Worm (Caenorhabditis elegans): ENCODE results near the gene C31E10.11.

C31E10.11 gene

DNA sequence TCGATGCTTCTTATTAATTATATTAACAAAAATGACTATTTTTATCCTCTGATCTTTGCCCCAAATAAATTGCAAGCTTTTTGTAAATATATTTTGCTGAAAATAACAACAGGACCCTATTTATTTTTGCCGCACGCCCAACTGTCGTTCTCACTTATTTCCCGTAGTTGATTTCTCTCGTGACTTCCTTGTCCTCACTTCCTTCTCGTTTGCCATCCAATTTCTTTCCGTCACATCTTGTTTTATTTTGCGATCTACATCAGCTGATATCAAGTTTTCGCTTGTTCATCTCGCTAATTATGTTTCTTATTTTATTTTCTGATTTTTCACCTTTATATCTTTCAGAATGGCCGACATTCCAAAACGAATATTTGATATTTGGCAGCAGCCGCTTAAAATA, 15.3 kb downstream of the C31E10.11 start, which contains the start of gene F48F7.5:
Gene F48F7.5, plus strand, starts transcription at position 340 of the 400 bp plus-strand sequence.
- no peak for TF ChIP-seq ama-1 (optimal IDR thresholded peaks at IDR 0.05)
- TF ChIP-seq ceh-13 (GFP tag; optimal IDR thresholded peaks at IDR 0.05) = no peak
- TF ChIP-seq aly-1 (tag; optimal IDR thresholded peaks at IDR 0.05) = no peak
- TF ChIP-seq scrt-1 (GFP tag; IDR thresholded peaks at IDR 0.05) = no peak
- TF ChIP-seq B0310.2 (tag; optimal IDR thresholded peaks at IDR 0.05) = no peak
- TF ChIP-seq F13C5.2 (tag; optimal IDR thresholded peaks at IDR 0.05) = no peak
- TF ChIP-seq hmbx-1 (tag; optimal IDR thresholded peaks at IDR 0.05) = no peak
- no peak for TF ChIP-seq ets-7 (tag; optimal IDR thresholded peaks at IDR 0.05)
- TF ChIP-seq tbx-11 (GFP tag; IDR thresholded peaks at IDR 0.05) = no peak
- no peak for TF ChIP-seq tra-4 (tag; optimal IDR thresholded peaks at IDR 0.05)
- no peak for TF ChIP-seq hnd-1 (tag; optimal IDR thresholded peaks at IDR 0.05)
- no peak for TF ChIP-seq ceh-36 (tag; optimal IDR thresholded peaks at IDR 0.05)
- TF ChIP-seq hmg-4 (GFP tag; optimal IDR thresholded peaks at IDR 0.05) = no peak
- TF ChIP-seq tbx-37 (GFP tag; conservative IDR thresholded peaks at IDR 0.05) = no peak
- TF ChIP-seq pes-1 (GFP tag; IDR thresholded peaks at IDR 0.05) = no peak
- TF ChIP-seq sea-1 (GFP tag; conservative IDR thresholded peaks at IDR 0.05) = no peak
- TF ChIP-seq flt-1 (GFP tag; IDR thresholded peaks at IDR 0.05) = no peak

DNA sequence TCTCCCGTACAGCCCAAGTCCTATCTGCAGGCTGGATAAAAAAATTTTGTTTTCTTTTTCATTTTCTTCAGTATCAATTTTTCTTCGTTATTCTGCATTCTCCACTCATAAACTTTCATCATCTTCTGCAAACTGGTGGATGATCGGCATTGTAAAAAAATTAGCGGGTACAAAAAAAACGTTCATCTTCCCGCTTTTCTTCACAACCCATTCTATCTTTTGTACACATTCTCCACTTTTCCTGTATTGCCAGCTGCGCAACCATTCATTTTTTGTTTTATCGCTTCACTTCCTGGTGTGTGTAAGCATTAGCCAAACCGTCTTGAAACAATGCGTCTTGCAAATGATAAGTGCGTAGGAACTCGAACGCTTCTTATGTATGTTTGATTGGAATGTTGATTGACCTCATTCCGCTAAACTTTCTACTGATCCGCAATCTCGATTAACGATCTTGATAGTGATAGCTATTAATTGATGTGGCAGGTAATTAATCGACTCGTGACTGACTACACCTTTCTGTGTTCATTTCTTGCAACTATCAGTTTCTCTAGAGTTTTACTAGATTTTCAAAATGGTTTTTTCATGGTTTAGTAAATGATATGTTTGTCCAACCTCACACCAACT, 16.0 kb downstream of the C31E10.11 start:
- TF ChIP-seq tra-4 (tag; optimal IDR thresholded peaks at IDR 0.05) = no peak
- TF ChIP-seq F13C5.2 (tag; optimal IDR thresholded peaks at IDR 0.05) = no peak
- no peak for TF ChIP-seq hmg-4 (GFP tag; optimal IDR thresholded peaks at IDR 0.05)
- no peak for TF ChIP-seq ama-1 (optimal IDR thresholded peaks at IDR 0.05)
- TF ChIP-seq B0310.2 (tag; optimal IDR thresholded peaks at IDR 0.05) = no peak
- TF ChIP-seq tbx-11 (GFP tag; IDR thresholded peaks at IDR 0.05) = no peak
- TF ChIP-seq hmbx-1 (tag; optimal IDR thresholded peaks at IDR 0.05) = no peak
- TF ChIP-seq hnd-1 (tag; optimal IDR thresholded peaks at IDR 0.05) = no peak
- no peak for TF ChIP-seq scrt-1 (GFP tag; IDR thresholded peaks at IDR 0.05)
- no peak for TF ChIP-seq sea-1 (GFP tag; conservative IDR thresholded peaks at IDR 0.05)
- TF ChIP-seq aly-1 (tag; optimal IDR thresholded peaks at IDR 0.05) = no peak
- TF ChIP-seq tbx-37 (GFP tag; conservative IDR thresholded peaks at IDR 0.05) = no peak
- no peak for TF ChIP-seq ets-7 (tag; optimal IDR thresholded peaks at IDR 0.05)
- TF ChIP-seq ceh-36 (tag; optimal IDR thresholded peaks at IDR 0.05) = no peak
- TF ChIP-seq pes-1 (GFP tag; IDR thresholded peaks at IDR 0.05) = no peak
- no peak for TF ChIP-seq ceh-13 (GFP tag; optimal IDR thresholded peaks at IDR 0.05)
- TF ChIP-seq flt-1 (GFP tag; IDR thresholded peaks at IDR 0.05) = no peak

DNA sequence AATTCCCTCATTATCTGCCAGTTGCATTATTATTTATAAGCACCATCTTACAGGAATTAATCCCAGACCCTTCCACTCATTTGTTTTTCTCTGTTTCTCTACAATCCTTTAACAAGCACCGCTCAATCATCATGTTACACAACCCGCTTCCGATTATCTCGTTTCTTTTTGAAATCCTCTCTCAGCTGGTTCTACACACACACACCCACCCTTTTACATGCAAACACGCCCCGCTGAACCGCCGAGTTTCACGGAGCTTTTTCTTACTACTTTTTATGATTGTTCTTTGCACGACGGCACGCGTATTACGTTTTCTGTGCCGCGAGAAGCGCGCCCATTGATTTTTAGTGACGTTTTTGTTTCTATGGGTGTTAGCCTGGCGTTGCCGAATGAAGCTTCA, 16.8 kb downstream of the C31E10.11 start:
- TF ChIP-seq pes-1 (GFP tag; IDR thresholded peaks at IDR 0.05) (no peak), ceh-36 (tag; optimal IDR thresholded peaks at IDR 0.05) (no peak), tbx-11 (GFP tag; IDR thresholded peaks at IDR 0.05) (no peak), ceh-13 (GFP tag; optimal IDR thresholded peaks at IDR 0.05) (no peak), B0310.2 (tag; optimal IDR thresholded peaks at IDR 0.05) (no peak), ets-7 (tag; optimal IDR thresholded peaks at IDR 0.05) (no peak), hmbx-1 (tag; optimal IDR thresholded peaks at IDR 0.05) (no peak), hnd-1 (tag; optimal IDR thresholded peaks at IDR 0.05) (no peak), ama-1 (optimal IDR thresholded peaks at IDR 0.05) (no peak), tbx-37 (GFP tag; conservative IDR thresholded peaks at IDR 0.05) (no peak), tra-4 (tag; optimal IDR thresholded peaks at IDR 0.05) (no peak), flt-1 (GFP tag; IDR thresholded peaks at IDR 0.05) (no peak), hmg-4 (GFP tag; optimal IDR thresholded peaks at IDR 0.05) (no peak), F13C5.2 (tag; optimal IDR thresholded peaks at IDR 0.05) (no peak), scrt-1 (GFP tag; IDR thresholded peaks at IDR 0.05) (no peak), sea-1 (GFP tag; conservative IDR thresholded peaks at IDR 0.05) (no peak), aly-1 (tag; optimal IDR thresholded peaks at IDR 0.05) (no peak)

DNA sequence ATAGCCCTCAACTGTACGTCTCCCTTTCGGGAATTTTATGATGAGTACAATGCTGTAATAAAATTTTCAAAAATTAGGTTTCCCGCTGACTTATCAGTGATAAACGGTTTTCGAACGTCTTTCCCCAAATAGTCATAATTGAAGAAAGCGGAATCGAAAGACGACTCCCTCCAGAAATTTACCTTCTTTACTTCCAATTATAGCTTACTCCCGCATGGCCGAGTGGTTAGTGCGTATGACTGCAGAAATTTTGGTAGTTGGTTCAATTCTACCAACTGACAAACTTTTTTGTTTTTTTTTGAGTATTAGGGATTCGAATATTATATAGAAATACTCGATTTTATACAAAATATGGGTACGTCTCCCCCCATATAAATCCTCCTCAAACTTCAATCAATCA, 17.5 kb downstream of the C31E10.11 start:
- TF ChIP-seq sea-1 (GFP tag; conservative IDR thresholded peaks at IDR 0.05) (0 out of 2 replicates have a peak, but pooled peaks have one; percentile 7), tbx-37 (GFP tag; conservative IDR thresholded peaks at IDR 0.05) (0 out of 2 replicates have a peak, but pooled peaks have one; percentile 34), pes-1 (GFP tag; IDR thresholded peaks at IDR 0.05) (peak; percentile 15; the same call in 1 of the 2 replicates), flt-1 (GFP tag; IDR thresholded peaks at IDR 0.05) (0 out of 2 replicates have a peak, but pooled peaks have one; percentile 4)

DNA sequence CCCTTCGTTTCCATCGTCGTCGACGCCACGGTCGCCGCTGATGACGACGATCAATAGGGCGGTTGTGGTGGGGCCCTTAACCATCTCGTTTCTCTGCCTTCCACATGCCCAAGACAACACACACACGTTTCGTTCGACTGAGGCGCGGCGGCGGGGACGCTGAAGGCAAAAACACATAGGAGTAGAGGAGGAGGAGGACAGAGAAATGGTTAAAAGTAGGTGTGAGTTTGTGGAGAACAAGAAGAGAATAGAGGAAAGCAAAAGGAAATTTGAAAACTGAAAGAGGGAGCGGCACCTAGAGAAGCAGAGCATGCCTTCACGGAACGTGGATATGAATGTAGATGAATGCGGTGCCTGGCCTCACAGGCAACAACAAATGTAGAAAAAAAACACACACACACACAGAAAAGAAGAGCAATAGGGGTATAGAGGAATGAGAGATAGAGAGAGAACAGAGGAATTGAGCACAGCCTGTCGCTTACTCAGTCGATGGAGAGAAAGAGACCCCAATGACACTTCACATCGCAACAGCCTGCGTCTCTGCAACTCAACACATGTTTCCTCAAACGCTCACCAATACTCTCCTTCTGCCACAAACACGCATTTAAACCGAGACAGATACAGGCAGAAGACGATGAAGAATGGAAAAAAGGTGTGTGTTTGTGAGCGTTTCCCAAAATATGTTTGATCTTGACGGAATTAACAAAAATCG, 21.2 kb downstream of the C31E10.11 start:
- TF ChIP-seq flt-1 (GFP tag; IDR thresholded peaks at IDR 0.05) (no peak), F13C5.2 (tag; optimal IDR thresholded peaks at IDR 0.05) (no peak), tbx-11 (GFP tag; IDR thresholded peaks at IDR 0.05) (no peak), ceh-36 (tag; optimal IDR thresholded peaks at IDR 0.05) (no peak), ama-1 (optimal IDR thresholded peaks at IDR 0.05) (no peak), tbx-37 (GFP tag; conservative IDR thresholded peaks at IDR 0.05) (0 out of 2 replicates have a peak, but pooled peaks have one; percentile 7), tra-4 (tag; optimal IDR thresholded peaks at IDR 0.05) (no peak), aly-1 (tag; optimal IDR thresholded peaks at IDR 0.05) (no peak), hmg-4 (GFP tag; optimal IDR thresholded peaks at IDR 0.05) (peak; percentile 74), sea-1 (GFP tag; conservative IDR thresholded peaks at IDR 0.05) (no peak), ets-7 (tag; optimal IDR thresholded peaks at IDR 0.05) (no peak), scrt-1 (GFP tag; IDR thresholded peaks at IDR 0.05) (no peak), hnd-1 (tag; optimal IDR thresholded peaks at IDR 0.05) (no peak), ceh-13 (GFP tag; optimal IDR thresholded peaks at IDR 0.05) (no peak), B0310.2 (tag; optimal IDR thresholded peaks at IDR 0.05) (no peak), pes-1 (GFP tag; IDR thresholded peaks at IDR 0.05) (no peak), hmbx-1 (tag; optimal IDR thresholded peaks at IDR 0.05) (no peak)

DNA sequence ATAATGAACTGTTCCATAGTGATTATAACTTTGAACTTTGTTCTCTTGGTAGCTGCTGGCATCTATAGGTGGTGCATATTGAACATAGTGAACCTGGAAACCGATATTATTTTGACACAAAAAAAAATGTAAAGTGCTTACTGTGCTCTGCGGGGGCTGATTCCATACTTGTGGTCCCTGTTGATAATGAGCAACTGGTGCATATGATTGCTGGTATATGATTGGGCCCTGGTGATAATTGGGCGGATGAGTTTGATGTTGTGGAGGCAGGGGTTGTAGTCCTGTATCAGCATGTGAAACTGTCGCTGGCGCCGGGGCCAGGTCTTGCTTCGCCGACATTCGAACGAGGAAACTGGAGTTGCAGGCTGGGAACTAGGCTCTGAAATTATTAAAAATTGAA, 22.3 kb downstream of the C31E10.11 start, which contains the start of gene pqn-39:
Gene pqn-39, minus strand, starts transcription at position 385 of the 400 bp plus-strand sequence.
- TF ChIP-seq hnd-1 (tag; optimal IDR thresholded peaks at IDR 0.05) = no peak

DNA sequence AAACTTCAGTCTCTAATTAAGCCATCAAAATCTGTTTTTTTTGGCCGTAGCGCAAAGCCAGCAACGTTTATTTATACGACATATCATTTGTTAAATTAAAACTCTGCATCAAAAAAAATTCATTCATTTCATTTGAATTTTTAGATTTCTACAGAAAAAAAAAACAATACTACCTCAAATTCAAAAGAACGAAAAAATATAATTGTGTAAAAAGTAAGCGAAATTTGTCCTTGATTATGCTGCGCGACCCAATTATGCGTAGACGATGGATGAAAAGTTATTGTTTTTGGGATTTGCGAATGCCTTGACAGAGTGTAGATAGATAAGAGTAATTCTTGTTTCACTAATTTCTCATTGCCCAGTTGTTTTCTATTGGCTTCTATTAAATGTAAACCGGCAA, 27.4 kb downstream of the C31E10.11 start, which contains the start of gene F48F7.3:
Gene F48F7.3, plus strand, starts transcription at position 301 of the 400 bp plus-strand sequence.
- TF ChIP-seq scrt-1 (GFP tag; IDR thresholded peaks at IDR 0.05) (no peak), tbx-37 (GFP tag; conservative IDR thresholded peaks at IDR 0.05) (no peak), ceh-36 (tag; optimal IDR thresholded peaks at IDR 0.05) (no peak), tra-4 (tag; optimal IDR thresholded peaks at IDR 0.05) (no peak), hmbx-1 (tag; optimal IDR thresholded peaks at IDR 0.05) (no peak), aly-1 (tag; optimal IDR thresholded peaks at IDR 0.05) (no peak), F13C5.2 (tag; optimal IDR thresholded peaks at IDR 0.05) (no peak), hnd-1 (tag; optimal IDR thresholded peaks at IDR 0.05) (no peak)

Data from whole organism, early embryonic.